Worm (Caenorhabditis elegans): Measurements from ENCODE around the gene C54D1.7.

ce11 chrX:7157483-7157882 lies 1.6 kb upstream of the C54D1.7 start:
- TF ChIP-seq ceh-6 (GFP tag; optimal IDR thresholded peaks at IDR 0.05) (no peak), nhr-11 (tag; optimal IDR thresholded peaks at IDR 0.05) (no peak), zip-5 (tag; optimal IDR thresholded peaks at IDR 0.05) (no peak), elt-2 (tag; optimal IDR thresholded peaks at IDR 0.05) (no peak)
